Worm (Caenorhabditis elegans): ENCODE data around the gene W02C12.2.

Gene W02C12.2

ce11 chrIV:4025923-4026322 lies 18.1 kb upstream of the W02C12.2 start:
- no peak for TF ChIP-seq mep-1 (tag; optimal IDR thresholded peaks at IDR 0.05)
- TF ChIP-seq hlh-1 (tag; optimal IDR thresholded peaks at IDR 0.05) = peak; percentile 12
- no peak for TF ChIP-seq sem-2 (GFP tag; optimal IDR thresholded peaks at IDR 0.05)
- TF ChIP-seq unc-39 (tag; optimal IDR thresholded peaks at IDR 0.05) = no peak

- TF ChIP-seq sem-2 (GFP tag; optimal IDR thresholded peaks at IDR 0.05) = no peak
- no peak for TF ChIP-seq ces-1 (GFP tag; optimal IDR thresholded peaks at IDR 0.05)
- TF ChIP-seq unc-39 (tag; optimal IDR thresholded peaks at IDR 0.05) = no peak
- no peak for TF ChIP-seq elt-1 (tag; optimal IDR thresholded peaks at IDR 0.05; ENCODE audit: borderline replicate concordance, insufficient read depth)
- no peak for TF ChIP-seq ceh-83 (GFP tag; optimal IDR thresholded peaks at IDR 0.05)
- no peak for TF ChIP-seq nhr-28 (tag; optimal IDR thresholded peaks at IDR 0.05)
- TF ChIP-seq ham-2 (GFP tag; optimal IDR thresholded peaks at IDR 0.05) = no peak
- TF ChIP-seq nhr-2 (tag; optimal IDR thresholded peaks at IDR 0.05) = no peak
- TF ChIP-seq ztf-11 (tag; optimal IDR thresholded peaks at IDR 0.05) = no peak
- TF ChIP-seq unc-62 (GFP tag; optimal IDR thresholded peaks at IDR 0.05) = no peak
- no peak for TF ChIP-seq ceh-43 (GFP tag; optimal IDR thresholded peaks at IDR 0.05)
- no peak for TF ChIP-seq drap-1 (GFP tag; optimal IDR thresholded peaks at IDR 0.05)
- no peak for TF ChIP-seq blmp-1 (tag; optimal IDR thresholded peaks at IDR 0.05)
- TF ChIP-seq mep-1 (tag; optimal IDR thresholded peaks at IDR 0.05) = no peak
- peak; percentile 55 for TF ChIP-seq zip-8 (tag; optimal IDR thresholded peaks at IDR 0.05)
- TF ChIP-seq elt-3 (tag; optimal IDR thresholded peaks at IDR 0.05) = no peak
- no peak for TF ChIP-seq cnd-1 (tag; optimal IDR thresholded peaks at IDR 0.05)
- TF ChIP-seq pha-4 (tag; optimal IDR thresholded peaks at IDR 0.05) = peak; percentile 34
- no peak for TF ChIP-seq unc-120 (tag; optimal IDR thresholded peaks at IDR 0.05; ENCODE audit: poor library complexity, severe bottlenecking)
- peak; percentile 8 for TF ChIP-seq hlh-1 (tag; optimal IDR thresholded peaks at IDR 0.05)
- no peak for TF ChIP-seq lin-32 (GFP tag; optimal IDR thresholded peaks at IDR 0.05)
- no peak for TF ChIP-seq nhr-76 (tag; optimal IDR thresholded peaks at IDR 0.05)
- no peak for TF ChIP-seq M03D4.4 (tag; optimal IDR thresholded peaks at IDR 0.05)
- no peak for TF ChIP-seq mls-2 (tag; optimal IDR thresholded peaks at IDR 0.05)
- no peak for TF ChIP-seq bed-3 (GFP tag; optimal IDR thresholded peaks at IDR 0.05)
- TF ChIP-seq tbx-8 (GFP tag; optimal IDR thresholded peaks at IDR 0.05) = no peak
- no peak for TF ChIP-seq lin-13 (tag; optimal IDR thresholded peaks at IDR 0.05)
- TF ChIP-seq nhr-237 (tag; optimal IDR thresholded peaks at IDR 0.05) = peak; percentile 33
These were observed 16.6 kb upstream of the W02C12.2 start for ce11 chrIV:4024159-4025004.

DNA sequence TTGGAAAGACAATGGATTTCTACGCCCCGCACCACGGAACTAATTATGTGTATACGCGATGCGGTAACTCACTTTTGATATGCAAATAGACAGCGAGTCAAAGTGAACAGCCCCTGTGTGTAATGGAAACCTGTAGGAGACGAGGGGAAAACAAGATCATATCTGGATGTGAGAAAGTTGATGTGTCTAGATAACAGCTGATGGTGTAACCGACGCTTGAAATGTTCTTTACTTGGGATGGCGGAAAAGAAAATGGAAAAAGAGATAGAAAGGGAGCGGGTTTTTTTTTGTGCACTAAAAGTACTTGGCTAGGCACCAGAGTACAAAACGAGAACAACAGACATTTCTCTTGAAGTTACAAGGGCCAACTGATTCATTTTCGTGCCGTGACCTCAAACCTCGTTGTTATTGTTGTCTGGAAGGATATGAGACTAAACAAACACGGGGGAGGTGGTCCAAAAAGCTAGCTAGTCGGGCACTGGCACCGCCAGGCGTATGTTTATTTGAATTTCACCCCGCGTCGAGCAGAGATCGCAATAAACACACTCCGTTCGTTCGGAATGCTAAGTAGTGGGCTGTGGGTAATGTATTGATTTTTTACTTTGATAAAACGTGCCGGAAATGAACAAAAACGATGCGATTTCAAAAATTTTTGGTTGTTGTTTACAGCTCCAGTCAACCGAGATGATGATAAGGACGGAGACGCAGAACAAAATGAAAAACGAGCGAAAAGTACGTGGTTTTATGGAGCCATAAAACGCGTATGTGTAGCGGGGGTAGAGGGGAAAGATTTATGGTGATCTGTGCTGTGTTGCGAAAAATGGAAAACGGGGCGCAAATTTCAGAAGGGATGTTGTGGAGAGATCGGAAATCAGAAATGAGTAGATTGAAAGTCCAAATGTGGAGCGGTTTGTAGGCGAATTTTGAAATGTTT lies 14.3 kb upstream of the W02C12.2 start:
- TF ChIP-seq hlh-1 (tag; optimal IDR thresholded peaks at IDR 0.05) = no peak
- TF ChIP-seq blmp-1 (tag; optimal IDR thresholded peaks at IDR 0.05) = peak; percentile 24
- peak; percentile 23 for TF ChIP-seq elt-1 (tag; optimal IDR thresholded peaks at IDR 0.05; ENCODE audit: borderline replicate concordance, insufficient read depth)
- no peak for TF ChIP-seq ham-2 (GFP tag; optimal IDR thresholded peaks at IDR 0.05)
- peak; percentile 26 for TF ChIP-seq pha-4 (tag; optimal IDR thresholded peaks at IDR 0.05)
- TF ChIP-seq ces-1 (GFP tag; optimal IDR thresholded peaks at IDR 0.05) = peak; percentile 35
- no peak for TF ChIP-seq tbx-8 (GFP tag; optimal IDR thresholded peaks at IDR 0.05)
- no peak for TF ChIP-seq ceh-43 (GFP tag; optimal IDR thresholded peaks at IDR 0.05)
- no peak for TF ChIP-seq lin-32 (GFP tag; optimal IDR thresholded peaks at IDR 0.05)
- no peak for TF ChIP-seq bed-3 (GFP tag; optimal IDR thresholded peaks at IDR 0.05)
- TF ChIP-seq unc-62 (GFP tag; optimal IDR thresholded peaks at IDR 0.05) = peak; percentile 18
- TF ChIP-seq elt-3 (tag; optimal IDR thresholded peaks at IDR 0.05) = no peak
- no peak for TF ChIP-seq ceh-83 (GFP tag; optimal IDR thresholded peaks at IDR 0.05)

DNA sequence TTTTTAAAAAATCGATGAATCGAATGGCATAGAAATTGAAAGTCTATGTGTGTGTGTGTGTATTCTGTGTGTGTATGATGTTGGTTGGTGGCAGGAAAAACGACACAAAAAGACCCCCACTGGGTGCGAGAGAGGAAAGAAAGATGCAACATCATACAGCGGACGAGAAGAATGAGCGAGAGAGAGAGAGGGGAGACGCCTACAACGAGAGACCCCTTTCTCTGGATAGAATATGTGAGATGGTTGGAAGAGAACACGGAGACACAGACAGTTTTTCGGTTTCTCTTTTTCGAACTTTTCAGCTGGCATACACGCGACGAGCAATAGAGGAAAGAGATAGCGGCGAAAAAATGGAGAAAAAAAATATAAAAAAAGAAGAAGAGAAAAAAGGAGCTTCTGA lies 12.1 kb upstream of the W02C12.2 start:
- TF ChIP-seq sptf-1 (tag; optimal IDR thresholded peaks at IDR 0.05) (peak; percentile 35), lin-13 (tag; optimal IDR thresholded peaks at IDR 0.05) (peak; percentile 22), nhr-76 (tag; optimal IDR thresholded peaks at IDR 0.05) (no peak), hlh-1 (tag; optimal IDR thresholded peaks at IDR 0.05) (peak; percentile 56), lin-32 (GFP tag; optimal IDR thresholded peaks at IDR 0.05) (peak; percentile 34), unc-62 (GFP tag; optimal IDR thresholded peaks at IDR 0.05) (peak; percentile 60), unc-120 (tag; optimal IDR thresholded peaks at IDR 0.05; ENCODE audit: poor library complexity, severe bottlenecking) (peak; percentile 63), mep-1 (tag; optimal IDR thresholded peaks at IDR 0.05) (peak; percentile 32), cnd-1 (tag; optimal IDR thresholded peaks at IDR 0.05) (no peak), pha-4 (tag; optimal IDR thresholded peaks at IDR 0.05) (no peak)
